Worm (Caenorhabditis elegans) whole organism, early embryonic: ENCODE measurements around the gene T11F8.1.

ENCODE experiments used
- B0310.2 ChIP-seq: sonication (generic microtip); optimal IDR thresholded peaks from 2 replicates; lab custom pipeline; 2016; ENCODE audit warnings: mild to moderate bottlenecking, missing genetic modification characterization, missing compliant biosample characterization
- F13C5.2 ChIP-seq: sonication (generic microtip); optimal IDR thresholded peaks from 2 replicates; lab custom pipeline; 2017; ENCODE audit warnings: mild to moderate bottlenecking, missing genetic modification characterization, inconsistent platforms, missing compliant biosample characterization
- ama-1 ChIP-seq: fragments of 150-350 bp; optimal IDR thresholded peaks from 2 replicates; lab custom pipeline; 2014
- ceh-36 ChIP-seq: sonication (generic microtip); optimal IDR thresholded peaks from 2 replicates; lab custom pipeline; 2016; ENCODE audit warnings: missing genetic modification characterization, inconsistent platforms, missing compliant biosample characterization
- hmg-4 ChIP-seq: fragments of 200-800 bp; sonication (Bioruptor generic); optimal IDR thresholded peaks from 2 replicates; lab custom pipeline; 2018; ENCODE audit warnings: mild to moderate bottlenecking, missing genetic modification characterization, missing compliant biosample characterization
- hnd-1 ChIP-seq: sonication (generic microtip); optimal IDR thresholded peaks from 2 replicates; lab custom pipeline; 2016; ENCODE audit warnings: missing genetic modification characterization, missing compliant biosample characterization
- sea-1 ChIP-seq: fragments of 200-800 bp; sonication (Bioruptor generic); conservative IDR thresholded peaks from 2 replicates; pipeline ENCODE4 v1.3.6; 2022; ENCODE audit warnings: missing genetic modification characterization, missing compliant biosample characterization

- TF ChIP-seq sea-1 (GFP tag; lab: Robert Waterston, UW) = no peak
- TF ChIP-seq B0310.2 (tag; lab: Kevin White, UChicago) = no peak
- TF ChIP-seq hnd-1 (tag; lab: Kevin White, UChicago) = no peak
- no peak for TF ChIP-seq ama-1 (lab: Kevin White, UChicago)
- TF ChIP-seq F13C5.2 = no peak
- TF ChIP-seq hmg-4 (GFP tag; lab: Kevin White, UChicago) = no peak
- no peak for TF ChIP-seq ceh-36 (tag; lab: Kevin White, UChicago)
Observed at ce11 chrIV:5469739-5470138, 9.7 kb upstream of the T11F8.1 start, which contains the start of gene rme-2.
